Fruit fly (Drosophila melanogaster) whole organism, pupa: Measurements from ENCODE around the gene CG13786.

Experiments used
- CG12605 ChIP-seq: fragments of 200-800 bp; sonication (Bioruptor generic); IDR thresholded peaks from 2 replicates; pipeline ENCODE4 v1.3.6; 2022; ENCODE audit warnings: missing biosample characterization, missing genetic modification characterization
- CG13204 ChIP-seq: fragments of 200-800 bp; sonication (Bioruptor generic); optimal IDR thresholded peaks from 2 replicates; lab custom pipeline; 2018; ENCODE audit warnings: missing biosample characterization, mild to moderate bottlenecking, missing genetic modification characterization, moderate library complexity
- CG17806 ChIP-seq: fragments of 200-800 bp; sonication (Bioruptor generic); optimal IDR thresholded peaks from 2 replicates; lab custom pipeline; 2018; ENCODE audit warnings: missing biosample characterization, mild to moderate bottlenecking, missing genetic modification characterization, moderate library complexity
- CG32121 ChIP-seq: fragments of 200-800 bp; sonication (Bioruptor generic); IDR thresholded peaks from 2 replicates; pipeline ENCODE4 v1.3.6; 2022; ENCODE audit warnings: missing biosample characterization, missing genetic modification characterization
- CG34367 ChIP-seq: fragments of 200-800 bp; sonication (Bioruptor generic); optimal IDR thresholded peaks from 2 replicates; lab custom pipeline; 2018; ENCODE audit warnings: missing biosample characterization, mild to moderate bottlenecking, missing genetic modification characterization
- CG4496 ChIP-seq: fragments of 200-800 bp; sonication (Bioruptor generic); IDR thresholded peaks from 3 replicates; pipeline ENCODE4 v1.3.6; 2022; ENCODE audit warnings: missing biosample characterization, missing genetic modification characterization
- CG9948 ChIP-seq: fragments of 200-800 bp; sonication (Bioruptor generic); optimal IDR thresholded peaks from 2 replicates; lab custom pipeline; 2018; ENCODE audit warnings: missing biosample characterization, mild to moderate bottlenecking, missing genetic modification characterization, moderate library complexity
- EcR ChIP-seq: fragments of 200-800 bp; sonication (Bioruptor generic); optimal IDR thresholded peaks from 3 replicates; lab custom pipeline; 2019; ENCODE audit warnings: missing biosample characterization, missing genetic modification characterization, mild to moderate bottlenecking, moderate library complexity, missing genetic modification reagents
- Pif1A ChIP-seq: fragments of 200-800 bp; sonication (Bioruptor generic); optimal IDR thresholded peaks from 3 replicates; lab custom pipeline; 2016; ENCODE audit warnings: missing biosample characterization, missing genetic modification characterization
- Snoo ChIP-seq: fragments of 200-800 bp; sonication (Bioruptor generic); optimal IDR thresholded peaks from 3 replicates; lab custom pipeline; 2017; ENCODE audit warnings: missing biosample characterization, mild to moderate bottlenecking, missing genetic modification characterization, inconsistent platforms
- gl ChIP-seq: fragments of 200-800 bp; sonication (Bioruptor generic); optimal IDR thresholded peaks from 2 replicates; lab custom pipeline; 2018; ENCODE audit warnings: missing biosample characterization, mild to moderate bottlenecking, missing genetic modification characterization

The CG13786 gene

DNA sequence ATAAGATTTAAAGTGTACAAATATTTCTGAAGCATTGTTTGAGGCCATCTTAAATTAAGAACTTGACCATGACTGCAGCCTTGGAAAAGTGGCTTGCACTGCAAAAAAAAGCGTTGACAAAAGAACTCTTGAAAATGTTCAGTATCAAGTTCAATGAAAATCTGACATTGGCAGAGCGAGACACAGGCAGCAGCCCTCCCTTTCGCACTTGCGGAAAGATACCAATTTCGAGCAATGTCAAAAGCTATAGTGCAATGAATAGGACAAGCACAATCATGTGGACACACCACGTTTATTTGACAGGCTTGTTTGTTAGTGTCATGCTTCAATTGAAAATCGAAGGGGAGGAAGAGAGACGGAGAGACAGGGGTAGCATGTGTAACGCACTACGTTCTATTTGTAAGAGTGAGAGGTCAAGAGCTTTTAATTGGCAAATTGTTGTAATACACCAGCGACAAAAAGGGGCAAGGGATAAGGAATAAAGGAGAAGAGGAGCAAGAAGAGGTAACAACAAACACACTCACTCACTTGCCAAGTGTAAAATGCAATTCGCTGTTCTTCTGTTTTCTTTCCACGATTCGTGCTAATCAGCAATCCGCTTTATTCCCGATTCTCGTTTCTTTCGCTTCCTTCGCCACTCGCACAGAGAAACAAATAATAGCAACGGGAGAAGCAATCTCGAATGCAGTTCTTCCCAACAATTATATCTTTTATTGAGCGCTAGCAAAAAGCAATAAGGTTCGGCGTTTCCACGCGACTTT is 49.2 kb downstream of the CG13786 start:
- TF ChIP-seq EcR (GFP tag; lab: Kevin White, UChicago) (peak; percentile 74), CG34367 (tag; lab: Kevin White, UChicago) (no peak), gl (tag; lab: Kevin White, UChicago) (peak; percentile 32), CG9948 (tag; lab: Kevin White, UChicago) (no peak), CG17806 (tag; lab: Kevin White, UChicago) (no peak), CG12605 (0 out of 2 replicates have a peak, but pooled peaks have one; percentile 6), CG32121 (GFP tag; lab: Robert Waterston, UW) (peak; percentile 9; the same call in 1 of the 2 replicates), CG13204 (GFP tag; lab: Kevin White, UChicago) (peak; percentile 15), CG4496 (GFP tag; lab: Robert Waterston, UW) (peak; percentile 78), Snoo (no peak), Pif1A (GFP tag; lab: Kevin White, UChicago) (no peak)
- TF ChIP-seq, all 21 proteins: peak for 6
